Worm (Caenorhabditis elegans): ENCODE results near the gene ragc-1.

Gene ragc-1

ce11 chrIV:11601721-11602405, 2.9 kb downstream of the ragc-1 start (continued):
- 0 out of 2 replicates have a peak, but pooled peaks have one; percentile 14 for TF ChIP-seq K11D2.4 (GFP tag; IDR thresholded peaks at IDR 0.05)
- peak; percentile 60 for TF ChIP-seq tbp1 (GFP tag; optimal IDR thresholded peaks at IDR 0.05)
- peak in 1 of 3 experiments; percentile 37 for TF ChIP-seq lin-35 (GFP tag; optimal IDR thresholded peaks at IDR 0.05)
- peak; percentile 30 for TF ChIP-seq attf-5 (GFP tag; optimal IDR thresholded peaks at IDR 0.05)
- TF ChIP-seq lsy-27 (tag; optimal IDR thresholded peaks at IDR 0.05; ENCODE audit: borderline replicate concordance, insufficient read depth), result peak; percentile 23
- peak; percentile 35; the same call in 1 of the 2 replicates for TF ChIP-seq Y53G8AR.9 (GFP tag; conservative IDR thresholded peaks at IDR 0.05)
- peak; percentile 60; the same call in 1 of the 2 replicates for TF ChIP-seq nfyb-1 (GFP tag; IDR thresholded peaks at IDR 0.05)
- peak; percentile 78 for TF ChIP-seq F49E8.2 (tag; optimal IDR thresholded peaks at IDR 0.05; ENCODE audit: insufficient read depth)
- TF ChIP-seq lin-54 (GFP tag; optimal IDR thresholded peaks at IDR 0.05), result peak; percentile 36
- peak; percentile 19 for TF ChIP-seq pha-4 (tag; optimal IDR thresholded peaks at IDR 0.05)
- TF ChIP-seq ceh-91 (GFP tag; IDR thresholded peaks at IDR 0.05), result peak; percentile 67
- TF ChIP-seq D2030.7 (GFP tag; IDR thresholded peaks at IDR 0.05), result peak; percentile 72
- TF ChIP-seq lsl-1 (GFP tag; optimal IDR thresholded peaks at IDR 0.05), result peak; percentile 69
- peak; percentile 28; the same call in 1 of the 2 replicates for TF ChIP-seq hsf-1 (GFP tag; IDR thresholded peaks at IDR 0.05)
- TF ChIP-seq aptf-2 (GFP tag; conservative IDR thresholded peaks at IDR 0.05), result no peak
- TF ChIP-seq unc-130 (GFP tag; optimal IDR thresholded peaks at IDR 0.05), result peak; percentile 54
- TF ChIP-seq gei-17 (GFP tag; optimal IDR thresholded peaks at IDR 0.05), result no peak
- peak; percentile 80 for TF ChIP-seq snpc-3.4 (tag; optimal IDR thresholded peaks at IDR 0.05)
- TF ChIP-seq dox-1 (GFP tag; IDR thresholded peaks at IDR 0.05), result peak; percentile 62; the same call in 1 of the 2 replicates
- peak in 1 of 2 experiments; percentile 21 for TF ChIP-seq rec-8 (tag; optimal IDR thresholded peaks at IDR 0.05)
- TF ChIP-seq pbrm-1 (GFP tag; IDR thresholded peaks at IDR 0.05), result peak; percentile 43; the same call in 1 of the 2 replicates

ce11 chrIV:11599717-11600116, 5.0 kb downstream of the ragc-1 start:
- TF ChIP-seq akir-1 (GFP tag; optimal IDR thresholded peaks at IDR 0.05) (no peak), snpc-4 (GFP tag; optimal IDR thresholded peaks at IDR 0.05) (no peak), snpc-4 (tag; optimal IDR thresholded peaks at IDR 0.05) (no peak), B0336.3 (GFP tag; IDR thresholded peaks at IDR 0.05) (no peak), unc-62 (GFP tag; optimal IDR thresholded peaks at IDR 0.05) (no peak), unc-130 (GFP tag; optimal IDR thresholded peaks at IDR 0.05) (no peak), aptf-2 (GFP tag; conservative IDR thresholded peaks at IDR 0.05) (no peak), C06A6.2 (GFP tag; conservative IDR thresholded peaks at IDR 0.05) (no peak), nhr-80 (tag; optimal IDR thresholded peaks at IDR 0.05) (no peak), atf-7 (tag; optimal IDR thresholded peaks at IDR 0.05) (no peak)

- TF ChIP-seq C17E4.6 (GFP tag; IDR thresholded peaks at IDR 0.05) (no peak), T26A5.8 (tag; optimal IDR thresholded peaks at IDR 0.05) (no peak)
These were observed 7.7 kb downstream of the ragc-1 start for ce11 chrIV:11597079-11597478.

ce11 chrIV:11594191-11594673, 10.5 kb downstream of the ragc-1 start, which contains the start of gene mig-38:
mig-38 (plus strand) TSS chrIV:11594244.
- TF ChIP-seq akir-1 (GFP tag; optimal IDR thresholded peaks at IDR 0.05), result peak; percentile 3
- no peak for TF ChIP-seq unc-130 (GFP tag; optimal IDR thresholded peaks at IDR 0.05)
- TF ChIP-seq bed-1 (GFP tag; IDR thresholded peaks at IDR 0.05), result no peak
- TF ChIP-seq ceh-58 (GFP tag; IDR thresholded peaks at IDR 0.05), result no peak
- TF ChIP-seq attf-5 (GFP tag; optimal IDR thresholded peaks at IDR 0.05), result peak; percentile 40
- TF ChIP-seq let-607 (tag; optimal IDR thresholded peaks at IDR 0.05), result peak in 1 of 2 experiments; percentile 10
- TF ChIP-seq Y53G8AR.9 (GFP tag; conservative IDR thresholded peaks at IDR 0.05), result no peak; the same call in 1 of the 2 replicates
- peak; percentile 25 for TF ChIP-seq sptf-2 (GFP tag; optimal IDR thresholded peaks at IDR 0.05)
- no peak for TF ChIP-seq mel-28 (tag; optimal IDR thresholded peaks at IDR 0.05; ENCODE audit: borderline replicate concordance)
- no peak for TF ChIP-seq Y56A3A.18 (GFP tag; IDR thresholded peaks at IDR 0.05)
- TF ChIP-seq tbp1 (GFP tag; optimal IDR thresholded peaks at IDR 0.05), result peak; percentile 10
- TF ChIP-seq ama-1 (optimal IDR thresholded peaks at IDR 0.05), result peak; percentile 89
- no peak for TF ChIP-seq ama-1 (GFP tag; optimal IDR thresholded peaks at IDR 0.05)
- peak; percentile 47 for TF ChIP-seq repo-1 (tag; optimal IDR thresholded peaks at IDR 0.05)
- peak; percentile 94 for TF ChIP-seq zfh-2 (GFP tag; conservative IDR thresholded peaks at IDR 0.05)
- no peak for TF ChIP-seq lin-26 (GFP tag; IDR thresholded peaks at IDR 0.05)
- no peak; the same call in 1 of the 2 replicates for TF ChIP-seq nfyb-1 (GFP tag; IDR thresholded peaks at IDR 0.05)
